Worm (Caenorhabditis elegans): ENCODE results near the gene pcrg-1.

- no peak for TF ChIP-seq W03F9.2 (tag; optimal IDR thresholded peaks at IDR 0.05)
- no peak for TF ChIP-seq him-1 (tag; optimal IDR thresholded peaks at IDR 0.05)
Measured at ce11 chrII:7231951-7232350, 31.6 kb downstream of the pcrg-1 start.

Data from whole organism, L4/young adult.